Worm (Caenorhabditis elegans): ENCODE data around the gene F11E6.9.

DNA sequence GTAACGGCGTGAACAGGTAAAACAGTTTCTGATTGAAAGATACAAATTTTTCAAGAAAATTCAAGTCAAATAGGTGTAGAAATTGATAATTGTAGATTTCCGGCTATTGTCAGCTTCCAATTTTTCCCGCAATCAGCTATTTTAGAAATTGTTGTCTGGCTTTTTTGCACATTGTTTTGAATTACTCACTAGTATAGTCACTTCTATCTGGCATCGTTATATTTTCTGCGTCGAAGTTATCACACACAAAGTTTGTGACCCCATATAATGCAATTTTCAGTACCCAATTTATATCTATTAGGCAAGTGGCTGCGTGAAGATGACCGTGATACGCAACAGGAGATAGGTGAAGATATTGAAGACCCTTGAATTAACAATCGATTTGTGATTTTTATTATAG, 39.9 kb downstream of the F11E6.9 start:
- TF ChIP-seq unc-62 (GFP tag; optimal IDR thresholded peaks at IDR 0.05) (no peak), ceh-9 (tag; optimal IDR thresholded peaks at IDR 0.05) (no peak), nhr-67 (tag; optimal IDR thresholded peaks at IDR 0.05) (no peak), nhr-77 (tag; optimal IDR thresholded peaks at IDR 0.05) (no peak), ztf-4 (tag; optimal IDR thresholded peaks at IDR 0.05) (no peak), unc-39 (tag; optimal IDR thresholded peaks at IDR 0.05) (no peak), skn-1 (tag; optimal IDR thresholded peaks at IDR 0.05) (no peak), nhr-43 (tag; optimal IDR thresholded peaks at IDR 0.05; ENCODE audit: poor library complexity, severe bottlenecking) (no peak), mdl-1 (tag; optimal IDR thresholded peaks at IDR 0.05) (no peak)

Measured in whole organism, L3 larva.